Fruit fly (Drosophila melanogaster) whole organism, pupa: ENCODE data around the gene CG34274.

Experiments used
- CG10348 ChIP-seq: fragments of 200-800 bp; sonication (Bioruptor generic); IDR thresholded peaks from 2 replicates; pipeline ENCODE4 v1.3.6; 2022; ENCODE audit warnings: missing biosample characterization, missing genetic modification characterization
- CG12605 ChIP-seq: fragments of 200-800 bp; sonication (Bioruptor generic); IDR thresholded peaks from 2 replicates; pipeline ENCODE4 v1.3.6; 2022; ENCODE audit warnings: missing biosample characterization, missing genetic modification characterization
- CG13204 ChIP-seq: fragments of 200-800 bp; sonication (Bioruptor generic); optimal IDR thresholded peaks from 2 replicates; lab custom pipeline; 2018; ENCODE audit warnings: missing biosample characterization, mild to moderate bottlenecking, missing genetic modification characterization, moderate library complexity
- CG14655 ChIP-seq: fragments of 200-800 bp; sonication (Bioruptor generic); optimal IDR thresholded peaks from 3 replicates; lab custom pipeline; 2017; ENCODE audit warnings: mild to moderate bottlenecking, missing biosample characterization, missing genetic modification reagents, missing genetic modification characterization
- CG15710 ChIP-seq: fragments of 200-800 bp; sonication (Bioruptor generic); optimal IDR thresholded peaks from 2 replicates; lab custom pipeline; 2018; ENCODE audit warnings: missing biosample characterization, mild to moderate bottlenecking, missing genetic modification characterization, moderate library complexity
- CG17806 ChIP-seq: fragments of 200-800 bp; sonication (Bioruptor generic); optimal IDR thresholded peaks from 2 replicates; lab custom pipeline; 2018; ENCODE audit warnings: missing biosample characterization, mild to moderate bottlenecking, missing genetic modification characterization, moderate library complexity
- CG32121 ChIP-seq: fragments of 200-800 bp; sonication (Bioruptor generic); IDR thresholded peaks from 2 replicates; pipeline ENCODE4 v1.3.6; 2022; ENCODE audit warnings: missing biosample characterization, missing genetic modification characterization
- CG34367 ChIP-seq: fragments of 200-800 bp; sonication (Bioruptor generic); optimal IDR thresholded peaks from 2 replicates; lab custom pipeline; 2018; ENCODE audit warnings: missing biosample characterization, mild to moderate bottlenecking, missing genetic modification characterization
- CG4496 ChIP-seq: fragments of 200-800 bp; sonication (Bioruptor generic); IDR thresholded peaks from 3 replicates; pipeline ENCODE4 v1.3.6; 2022; ENCODE audit warnings: missing biosample characterization, missing genetic modification characterization
- CG8159 ChIP-seq: fragments of 200-800 bp; sonication (Bioruptor generic); optimal IDR thresholded peaks from 3 replicates; lab custom pipeline; 2018; ENCODE audit warnings: missing biosample characterization, mild to moderate bottlenecking, missing genetic modification characterization, moderate library complexity
- CG8301 ChIP-seq: fragments of 200-800 bp; sonication (Bioruptor generic); optimal IDR thresholded peaks from 2 replicates; lab custom pipeline; 2018; ENCODE audit warnings: missing biosample characterization, mild to moderate bottlenecking, missing genetic modification characterization
- CG9948 ChIP-seq: fragments of 200-800 bp; sonication (Bioruptor generic); optimal IDR thresholded peaks from 2 replicates; lab custom pipeline; 2018; ENCODE audit warnings: missing biosample characterization, mild to moderate bottlenecking, missing genetic modification characterization, moderate library complexity
- D1 ChIP-seq: fragments of 200-800 bp; sonication (Bioruptor generic); optimal IDR thresholded peaks from 2 replicates; lab custom pipeline; 2018; ENCODE audit warnings: missing biosample characterization, mild to moderate bottlenecking, missing genetic modification characterization, moderate library complexity
- EcR ChIP-seq: fragments of 200-800 bp; sonication (Bioruptor generic); optimal IDR thresholded peaks from 3 replicates; lab custom pipeline; 2019; ENCODE audit warnings: missing biosample characterization, missing genetic modification characterization, mild to moderate bottlenecking, moderate library complexity, missing genetic modification reagents
- Ets98B ChIP-seq: fragments of 200-800 bp; sonication (Bioruptor generic); IDR thresholded peaks from 2 replicates; pipeline ENCODE4 v1.3.6; 2022; ENCODE audit warnings: missing biosample characterization, missing genetic modification characterization
- Pif1A ChIP-seq: fragments of 200-800 bp; sonication (Bioruptor generic); optimal IDR thresholded peaks from 3 replicates; lab custom pipeline; 2016; ENCODE audit warnings: missing biosample characterization, missing genetic modification characterization
- Pif1B ChIP-seq: fragments of 200-800 bp; sonication (Bioruptor generic); optimal IDR thresholded peaks from 3 replicates; lab custom pipeline; 2016; ENCODE audit warnings: missing biosample characterization, missing genetic modification characterization
- Snoo ChIP-seq: fragments of 200-800 bp; sonication (Bioruptor generic); optimal IDR thresholded peaks from 3 replicates; lab custom pipeline; 2017; ENCODE audit warnings: missing biosample characterization, mild to moderate bottlenecking, missing genetic modification characterization, inconsistent platforms
- fd96Ca ChIP-seq: fragments of 200-800 bp; sonication (Bioruptor generic); IDR thresholded peaks from 3 replicates; pipeline ENCODE4 v1.3.6; 2022; ENCODE audit warnings: missing biosample characterization, missing genetic modification characterization
- gl ChIP-seq: fragments of 200-800 bp; sonication (Bioruptor generic); optimal IDR thresholded peaks from 2 replicates; lab custom pipeline; 2018; ENCODE audit warnings: missing biosample characterization, mild to moderate bottlenecking, missing genetic modification characterization
- rn ChIP-seq: fragments of 200-800 bp; sonication (Bioruptor generic); IDR thresholded peaks from 2 replicates; pipeline ENCODE4 v1.3.6; 2022; ENCODE audit warnings: missing biosample characterization, missing genetic modification characterization

CG34274 gene

DNA sequence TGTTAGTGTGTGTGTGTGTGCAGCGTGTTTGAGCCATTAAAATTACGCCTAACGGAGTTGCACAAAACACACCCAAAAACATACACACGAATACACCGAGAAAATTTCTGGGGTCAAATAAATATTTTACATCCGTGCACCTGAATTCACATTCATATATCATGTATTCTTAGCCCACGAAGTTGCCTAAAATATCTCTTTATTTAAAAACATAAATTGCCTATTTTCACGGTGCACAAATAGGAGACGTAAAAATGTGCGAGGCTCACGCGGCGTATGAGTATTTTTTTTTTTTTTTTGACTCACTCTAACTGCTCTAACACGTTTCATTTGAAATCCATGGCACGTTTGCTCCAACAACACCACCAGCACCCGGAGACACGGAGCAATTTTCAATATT lies 30.7 kb upstream of the CG34274 start:
- TF ChIP-seq D1 (tag; lab: Kevin White, UChicago) (no peak), fd96Ca (no peak), CG8301 (tag; lab: Kevin White, UChicago) (no peak), CG9948 (tag; lab: Kevin White, UChicago) (no peak), CG17806 (no peak), Pif1B (GFP tag; lab: Kevin White, UChicago) (no peak)

DNA sequence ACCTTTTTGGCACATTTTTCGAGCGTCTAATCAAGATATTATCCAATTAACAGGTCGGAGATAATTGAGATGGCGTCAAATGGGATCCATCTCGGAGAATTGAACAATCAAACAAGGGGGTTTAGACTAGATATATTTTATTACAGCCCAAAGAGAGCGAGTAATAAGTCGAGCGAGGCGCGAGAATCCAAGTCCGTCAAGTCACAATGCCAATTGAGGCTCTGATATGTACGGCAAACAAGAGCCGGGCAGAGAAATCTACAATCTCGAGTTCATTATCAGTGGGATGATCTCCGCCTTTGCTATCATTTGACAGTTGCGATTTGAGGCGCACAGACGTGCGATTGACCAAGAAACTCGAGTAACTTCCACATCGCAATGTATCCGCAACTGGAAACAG lies 27.2 kb upstream of the CG34274 start, which contains the start of gene CG5404:
TSS of gene CG5404 (plus strand) at position 301 of the 400 bp plus-strand sequence.
- TF ChIP-seq fd96Ca (no peak), CG34367 (tag; lab: Kevin White, UChicago) (no peak), Pif1A (GFP tag; lab: Kevin White, UChicago) (no peak), CG4496 (no peak), EcR (GFP tag; lab: Kevin White, UChicago) (no peak), CG32121 (GFP tag; lab: Robert Waterston, UW) (no peak), CG8301 (tag; lab: Kevin White, UChicago) (no peak), CG14655 (GFP tag; lab: Kevin White, UChicago) (no peak), CG12605 (GFP tag; lab: Robert Waterston, UW) (no peak), D1 (tag; lab: Kevin White, UChicago) (no peak), CG13204 (GFP tag; lab: Kevin White, UChicago) (no peak), gl (no peak), CG9948 (tag; lab: Kevin White, UChicago) (no peak), CG17806 (no peak), Snoo (tag; lab: Kevin White, UChicago) (no peak), Pif1B (GFP tag; lab: Kevin White, UChicago) (no peak), rn (no peak), Ets98B (no peak), CG8159 (no peak)

DNA sequence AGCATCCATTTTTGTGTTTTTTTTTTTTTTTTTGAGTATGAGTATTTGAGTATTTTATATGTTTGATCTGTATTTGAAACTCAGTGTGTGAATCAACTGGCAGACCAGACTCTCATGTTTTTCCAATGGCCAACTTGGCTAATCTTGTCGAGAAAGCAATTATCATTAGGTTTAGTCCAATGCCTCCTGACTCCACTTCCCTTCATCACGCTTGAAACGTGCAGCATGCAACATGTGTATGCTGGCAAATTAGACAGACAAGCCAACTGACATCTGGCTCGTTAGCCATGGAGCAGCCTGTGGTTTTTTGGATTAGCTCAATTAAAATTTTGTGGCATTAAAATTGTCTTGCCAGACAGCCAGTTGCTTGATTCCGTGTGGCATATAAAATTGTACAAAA lies 15.1 kb upstream of the CG34274 start, which contains the start of gene CG31294:
TSS of gene CG31294 (minus strand) at position 101 of the 400 bp plus-strand sequence.
- TF ChIP-seq rn, result no peak
- TF ChIP-seq CG8159, result no peak
- TF ChIP-seq fd96Ca, result no peak
- TF ChIP-seq CG32121 (GFP tag; lab: Robert Waterston, UW), result no peak
- TF ChIP-seq CG14655 (GFP tag; lab: Kevin White, UChicago), result no peak
- TF ChIP-seq CG17806, result no peak
- no peak for TF ChIP-seq EcR (GFP tag; lab: Kevin White, UChicago)
- TF ChIP-seq CG10348 (GFP tag; lab: Robert Waterston, UW), result no peak
- TF ChIP-seq Pif1B (GFP tag; lab: Kevin White, UChicago), result no peak
- TF ChIP-seq Pif1A (GFP tag; lab: Kevin White, UChicago), result no peak
- TF ChIP-seq CG9948 (tag; lab: Kevin White, UChicago), result no peak
- TF ChIP-seq CG12605 (GFP tag; lab: Robert Waterston, UW), result no peak
- no peak for TF ChIP-seq gl
- no peak for TF ChIP-seq D1 (tag; lab: Kevin White, UChicago)
- TF ChIP-seq Ets98B, result no peak
- TF ChIP-seq Snoo (tag; lab: Kevin White, UChicago), result no peak
- no peak for TF ChIP-seq CG15710 (tag; lab: Kevin White, UChicago)
- no peak for TF ChIP-seq CG34367 (tag; lab: Kevin White, UChicago)
- no peak for TF ChIP-seq CG13204 (GFP tag; lab: Kevin White, UChicago)
- TF ChIP-seq, all 21 proteins: peak for 0

DNA sequence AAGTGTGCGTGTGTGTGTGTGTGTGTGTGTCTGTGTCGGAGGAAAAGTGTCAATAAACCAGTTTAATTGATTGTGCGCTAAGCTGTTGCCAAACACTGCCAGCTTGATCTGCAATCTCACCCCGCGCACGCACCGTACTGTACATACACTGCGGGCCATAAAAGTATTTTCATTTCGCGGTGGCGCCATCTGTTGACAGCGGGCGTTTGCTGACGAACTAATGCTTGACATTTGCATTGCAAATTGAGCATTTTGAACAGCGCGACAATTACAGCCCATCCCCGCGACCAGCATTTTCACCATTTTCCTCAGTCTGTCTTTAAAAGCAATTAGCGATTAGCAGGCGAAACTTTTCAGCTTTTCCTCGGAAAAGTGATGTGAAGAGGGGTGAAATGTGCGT lies 917 bp upstream of the CG34274 start:
- TF ChIP-seq rn, result no peak
- TF ChIP-seq CG8159, result no peak
- no peak for TF ChIP-seq EcR (GFP tag; lab: Kevin White, UChicago)
- no peak for TF ChIP-seq CG10348 (GFP tag; lab: Robert Waterston, UW)
- TF ChIP-seq CG15710 (tag; lab: Kevin White, UChicago), result no peak
- no peak for TF ChIP-seq CG13204 (GFP tag; lab: Kevin White, UChicago)
- no peak for TF ChIP-seq CG32121 (GFP tag; lab: Robert Waterston, UW)
- no peak for TF ChIP-seq Ets98B
- TF ChIP-seq CG4496, result no peak
- no peak for TF ChIP-seq Pif1A (GFP tag; lab: Kevin White, UChicago)
- no peak for TF ChIP-seq CG12605 (GFP tag; lab: Robert Waterston, UW)
- TF ChIP-seq CG34367 (tag; lab: Kevin White, UChicago), result no peak

DNA sequence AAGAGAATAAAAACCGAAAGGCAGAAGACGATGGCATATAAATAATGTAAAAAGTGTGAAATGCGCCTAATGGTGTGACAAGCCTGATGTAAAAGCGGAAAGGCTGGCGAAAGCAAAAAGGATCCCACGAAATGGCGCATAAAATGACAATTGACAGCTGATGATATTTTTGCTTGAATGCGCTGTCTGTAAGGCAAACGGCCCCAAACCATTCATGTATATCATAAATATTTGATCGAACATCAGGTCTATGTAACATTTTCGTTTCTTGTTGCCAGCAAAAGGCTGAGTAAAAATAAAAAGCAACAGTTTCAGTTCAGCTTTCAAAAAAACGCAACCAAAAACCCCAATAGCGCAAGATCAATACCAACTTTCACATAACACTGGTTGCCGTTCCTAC lies 12.8 kb downstream of the CG34274 start, which contains the start of gene CG4520:
TSS of gene CG4520 (plus strand) at position 301 of the 400 bp plus-strand sequence.
- no peak for TF ChIP-seq CG15710 (tag; lab: Kevin White, UChicago)
- TF ChIP-seq Ets98B, result no peak
- TF ChIP-seq Pif1B (GFP tag; lab: Kevin White, UChicago), result no peak
- TF ChIP-seq fd96Ca, result no peak
- TF ChIP-seq Pif1A (GFP tag; lab: Kevin White, UChicago), result no peak
- no peak for TF ChIP-seq CG32121 (GFP tag; lab: Robert Waterston, UW)
- no peak for TF ChIP-seq CG34367 (tag; lab: Kevin White, UChicago)
- no peak for TF ChIP-seq CG17806
- TF ChIP-seq CG12605 (GFP tag; lab: Robert Waterston, UW), result no peak
- TF ChIP-seq CG8159, result no peak
- no peak for TF ChIP-seq CG10348 (GFP tag; lab: Robert Waterston, UW)
- no peak for TF ChIP-seq CG9948 (tag; lab: Kevin White, UChicago)

DNA sequence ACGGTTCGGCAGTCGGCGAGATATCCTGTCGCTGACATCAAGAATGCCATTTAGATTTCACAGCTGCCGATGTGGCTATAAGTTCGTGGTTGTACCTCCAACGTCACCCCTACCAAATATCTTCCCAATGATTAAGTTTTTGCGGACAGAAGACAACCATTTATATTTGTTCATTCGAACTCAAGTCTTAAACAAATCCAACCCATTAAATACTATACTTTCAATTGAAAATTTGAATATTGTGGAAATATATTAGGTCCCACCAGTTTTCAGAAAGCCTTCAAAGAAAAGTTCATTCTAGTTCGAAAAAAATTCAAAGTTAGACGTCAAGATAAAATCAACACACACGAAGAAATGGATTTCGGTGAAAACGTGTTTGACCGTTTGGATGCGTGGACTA lies 31.3 kb downstream of the CG34274 start, which contains the start of gene CG12784:
TSS of gene CG12784 (plus strand) at position 301 of the 400 bp plus-strand sequence.
- TF ChIP-seq CG9948 (tag; lab: Kevin White, UChicago) (no peak), Ets98B (no peak), CG32121 (GFP tag; lab: Robert Waterston, UW) (no peak), gl (no peak), CG8301 (tag; lab: Kevin White, UChicago) (no peak), rn (no peak), Pif1A (GFP tag; lab: Kevin White, UChicago) (no peak), CG12605 (GFP tag; lab: Robert Waterston, UW) (no peak), CG13204 (GFP tag; lab: Kevin White, UChicago) (no peak), fd96Ca (no peak), Snoo (tag; lab: Kevin White, UChicago) (no peak)
